Worm (Caenorhabditis elegans) whole organism, L2 larva: ENCODE measurements around the gene ubc-13.

Source experiments
- C34F6.9 ChIP-seq: fragments of 150-350 bp; optimal IDR thresholded peaks from 2 replicates; lab custom pipeline; 2014; ENCODE audit warnings: missing biosample characterization, missing genetic modification characterization
- F13H6.1 ChIP-seq: sonication (generic microtip); optimal IDR thresholded peaks from 2 replicates; lab custom pipeline; 2016; ENCODE audit warnings: missing genetic modification characterization, missing compliant biosample characterization
- R02D3.7 ChIP-seq: fragments of 150-350 bp; optimal IDR thresholded peaks from 2 replicates; lab custom pipeline; 2014; ENCODE audit warnings: missing biosample characterization, missing genetic modification characterization
- Y55F3AM.14 ChIP-seq: fragments of 200-800 bp; sonication (Bioruptor generic); optimal IDR thresholded peaks from 2 replicates; lab custom pipeline; 2018; ENCODE audit warnings: mild to moderate bottlenecking, missing genetic modification characterization, missing compliant biosample characterization
- ZK546.5 ChIP-seq: sonication (generic microtip); optimal IDR thresholded peaks from 2 replicates; lab custom pipeline; 2017; ENCODE audit warnings: missing biosample characterization, missing genetic modification characterization
- alr-1 ChIP-seq: fragments of 150-350 bp; optimal IDR thresholded peaks from 2 replicates; lab custom pipeline; 2014; ENCODE audit warnings: missing biosample characterization, missing genetic modification characterization
- ama-1 ChIP-seq: fragments of 150-350 bp; optimal IDR thresholded peaks from 2 replicates; lab custom pipeline; 2018; ENCODE audit warnings: inconsistent platforms
- blmp-1 ChIP-seq: sonication (generic microtip); optimal IDR thresholded peaks from 2 replicates; lab custom pipeline; 2017; ENCODE audit warnings: missing genetic modification characterization, mild to moderate bottlenecking, missing compliant biosample characterization, antibody characterized with exemption, moderate library complexity; ENCODE audit not compliant: insufficient read depth
- ceh-16 ChIP-seq: fragments of 150-350 bp; optimal IDR thresholded peaks from 2 replicates; lab custom pipeline; 2014; ENCODE audit warnings: missing biosample characterization, missing genetic modification characterization
- ceh-82 ChIP-seq: fragments of 150-350 bp; optimal IDR thresholded peaks from 2 replicates; lab custom pipeline; 2014; ENCODE audit warnings: missing biosample characterization, missing genetic modification characterization
- crh-2 ChIP-seq: sonication (generic microtip); optimal IDR thresholded peaks from 2 replicates; lab custom pipeline; 2017; ENCODE audit warnings: missing biosample characterization, missing genetic modification characterization
- elt-3 ChIP-seq: sonication (generic microtip); optimal IDR thresholded peaks from 2 replicates; lab custom pipeline; 2017; ENCODE audit warnings: missing biosample characterization, missing genetic modification characterization
- fos-1 ChIP-seq: fragments of 150-350 bp; optimal IDR thresholded peaks from 2 replicates; lab custom pipeline; 2014; ENCODE audit warnings: missing biosample characterization, missing genetic modification characterization
- lin-11 ChIP-seq: fragments of 150-350 bp; sonication (generic microtip); optimal IDR thresholded peaks from 2 replicates; lab custom pipeline; 2014; ENCODE audit warnings: missing biosample characterization, missing genetic modification characterization, inconsistent platforms, mixed read lengths
- lin-13 ChIP-seq: fragments of 150-350 bp; optimal IDR thresholded peaks from 2 replicates; lab custom pipeline; 2014; ENCODE audit warnings: missing biosample characterization, missing genetic modification reagents, missing genetic modification characterization
- mab-5 ChIP-seq: fragments of 150-350 bp; optimal IDR thresholded peaks from 2 replicates; lab custom pipeline; 2014; ENCODE audit warnings: missing biosample characterization, missing genetic modification characterization
- mbf-1 ChIP-seq: sonication (generic microtip); optimal IDR thresholded peaks from 2 replicates; lab custom pipeline; 2017; ENCODE audit warnings: missing biosample characterization, missing genetic modification characterization
- mdl-1 ChIP-seq, 2 experiments: fragments of 150-350 bp in 1 of 2; sonication (generic microtip) in 1 of 2; optimal IDR thresholded peaks; 2 replicates each; lab custom pipeline; 2017; ENCODE audit warnings: missing biosample characterization in 2 of 2, missing genetic modification characterization in 2 of 2
- nhr-10 ChIP-seq: sonication (generic microtip); optimal IDR thresholded peaks from 2 replicates; lab custom pipeline; 2017; ENCODE audit warnings: missing biosample characterization, missing genetic modification characterization
- nhr-23 ChIP-seq: fragments of 150-350 bp; optimal IDR thresholded peaks from 2 replicates; lab custom pipeline; 2014; ENCODE audit warnings: missing biosample characterization, missing genetic modification reagents, missing genetic modification characterization
- nhr-237 ChIP-seq: fragments of 150-350 bp; optimal IDR thresholded peaks from 2 replicates; lab custom pipeline; 2014; ENCODE audit warnings: missing biosample characterization, missing genetic modification characterization
- nhr-25 ChIP-seq: fragments of 150-350 bp; sonication (generic microtip); optimal IDR thresholded peaks from 3 replicates; lab custom pipeline; 2014; ENCODE audit warnings: missing biosample characterization, missing genetic modification characterization
- nhr-6 ChIP-seq: fragments of 150-350 bp; optimal IDR thresholded peaks from 2 replicates; lab custom pipeline; 2014; ENCODE audit warnings: missing biosample characterization, missing genetic modification characterization
- peb-1 ChIP-seq: fragments of 150-350 bp; optimal IDR thresholded peaks from 2 replicates; lab custom pipeline; 2014; ENCODE audit warnings: missing biosample characterization, missing genetic modification characterization
- sem-4 ChIP-seq: fragments of 150-350 bp; optimal IDR thresholded peaks from 2 replicates; lab custom pipeline; 2014; ENCODE audit warnings: missing biosample characterization, missing genetic modification reagents, missing genetic modification characterization
- skn-1 ChIP-seq: sonication (generic microtip); optimal IDR thresholded peaks from 2 replicates; lab custom pipeline; 2017; ENCODE audit warnings: missing biosample characterization, missing genetic modification characterization
- sma-9 ChIP-seq, 2 experiments: fragments of 150-350 bp in 1 of 2; sonication (generic microtip) in 1 of 2; optimal IDR thresholded peaks; 2 replicates each; lab custom pipeline; 2014 to 2016; ENCODE audit warnings: missing genetic modification characterization in 2 of 2, mild to moderate bottlenecking in 1 of 2, missing biosample characterization in 1 of 2, missing compliant biosample characterization in 1 of 2, missing genetic modification reagents in 1 of 2, moderate library complexity in 1 of 2
- snpc-4 ChIP-seq: fragments of 150-350 bp; optimal IDR thresholded peaks from 2 replicates; lab custom pipeline; 2014; ENCODE audit warnings: missing biosample characterization, missing genetic modification characterization
- unc-55 ChIP-seq: fragments of 150-350 bp; sonication (generic microtip); optimal IDR thresholded peaks from 3 replicates; lab custom pipeline; 2014; ENCODE audit warnings: missing biosample characterization, missing genetic modification reagents, missing genetic modification characterization
- unc-62 ChIP-seq: fragments of 150-350 bp; optimal IDR thresholded peaks from 2 replicates; lab custom pipeline; 2014; ENCODE audit warnings: missing biosample characterization, missing genetic modification reagents, missing genetic modification characterization
- zag-1 ChIP-seq: fragments of 150-350 bp; optimal IDR thresholded peaks from 2 replicates; lab custom pipeline; 2014; ENCODE audit warnings: missing biosample characterization, missing genetic modification characterization
- ztf-1 ChIP-seq: fragments of 200-800 bp; sonication (Bioruptor generic); conservative IDR thresholded peaks from 2 replicates; pipeline ENCODE4 v1.3.6; 2022; ENCODE audit warnings: missing genetic modification characterization, missing compliant biosample characterization
- ztf-4 ChIP-seq: fragments of 150-350 bp; optimal IDR thresholded peaks from 2 replicates; lab custom pipeline; 2014; ENCODE audit warnings: missing biosample characterization, missing genetic modification characterization

Gene ubc-13

ce11 chrIV:2925591-2925990, at the start of gene ubc-13:
Gene ubc-13 (minus strand): TSS chrIV:2925691.
- TF ChIP-seq Y55F3AM.14 (GFP tag; lab: Kevin White, UChicago): no peak
- no peak for TF ChIP-seq nhr-10 (tag; lab: Kevin White, UChicago)
- no peak for TF ChIP-seq ztf-1 (GFP tag; lab: Robert Waterston, UW)
- no peak for TF ChIP-seq sma-9 (GFP tag; optimal IDR thresholded peaks at IDR 0.05; lab: Kevin White, UChicago)
- TF ChIP-seq sma-9 (tag; optimal IDR thresholded peaks at IDR 0.05; lab: Kevin White, UChicago): no peak
- TF ChIP-seq lin-11 (tag; lab: Kevin White, UChicago): no peak
- no peak for TF ChIP-seq C34F6.9 (tag; lab: Kevin White, UChicago)
- no peak for TF ChIP-seq unc-55
- no peak for TF ChIP-seq skn-1 (tag; lab: Kevin White, UChicago)
- no peak for TF ChIP-seq R02D3.7 (tag; lab: Kevin White, UChicago)
- no peak for TF ChIP-seq ceh-16
- no peak for TF ChIP-seq ceh-82 (tag; lab: Kevin White, UChicago)
- TF ChIP-seq peb-1: no peak
- no peak for TF ChIP-seq ama-1 (lab: Kevin White, UChicago)

- TF ChIP-seq elt-3 (tag; lab: Kevin White, UChicago): no peak
- no peak for TF ChIP-seq blmp-1 (tag; lab: Kevin White, UChicago)
- no peak for TF ChIP-seq sma-9 (GFP tag; optimal IDR thresholded peaks at IDR 0.05; lab: Kevin White, UChicago)
- no peak for TF ChIP-seq sma-9 (tag; optimal IDR thresholded peaks at IDR 0.05; lab: Kevin White, UChicago)
- no peak for TF ChIP-seq crh-2 (tag; lab: Kevin White, UChicago)
- no peak for TF ChIP-seq fos-1 (tag; lab: Kevin White, UChicago)
- no peak for TF ChIP-seq ZK546.5 (tag; lab: Kevin White, UChicago)
- TF ChIP-seq mbf-1: no peak
- TF ChIP-seq lin-11 (tag; lab: Kevin White, UChicago): no peak
- no peak for TF ChIP-seq nhr-6
- no peak for TF ChIP-seq lin-13 (GFP tag; lab: Kevin White, UChicago)
- TF ChIP-seq nhr-25: no peak
- TF ChIP-seq mab-5 (tag; lab: Kevin White, UChicago): no peak
- no peak for TF ChIP-seq F13H6.1
- no peak for TF ChIP-seq zag-1 (tag; lab: Kevin White, UChicago)
- TF ChIP-seq mdl-1 (tag; optimal IDR thresholded peaks at IDR 0.05; lab: Kevin White, UChicago): no peak
- TF ChIP-seq skn-1 (tag; lab: Kevin White, UChicago): no peak
- no peak for TF ChIP-seq sem-4
Measured at ce11 chrIV:2971060-2971459, 45.6 kb upstream of the ubc-13 start.

- TF ChIP-seq sem-4 (no peak), nhr-237 (no peak), lin-13 (GFP tag; lab: Kevin White, UChicago) (no peak), R02D3.7 (tag; lab: Kevin White, UChicago) (no peak)
Measured at ce11 chrIV:2969399-2969990, 44.0 kb upstream of the ubc-13 start, which contains the start of gene Y54G2A.57. Gene Y54G2A.57 (plus strand): TSS chrIV:2969940.

ce11 chrIV:2966884-2967283, 41.4 kb upstream of the ubc-13 start:
- no peak for TF ChIP-seq snpc-4 (tag; lab: Kevin White, UChicago)
- TF ChIP-seq R02D3.7 (tag; lab: Kevin White, UChicago): no peak
- TF ChIP-seq lin-11 (tag; lab: Kevin White, UChicago): no peak
- no peak for TF ChIP-seq elt-3 (tag; lab: Kevin White, UChicago)
- no peak for TF ChIP-seq unc-62 (GFP tag; lab: Kevin White, UChicago)
- TF ChIP-seq nhr-23 (tag; lab: Kevin White, UChicago): no peak
- no peak for TF ChIP-seq unc-55
- TF ChIP-seq fos-1 (tag; lab: Kevin White, UChicago): no peak
- TF ChIP-seq peb-1: no peak
- TF ChIP-seq, all 48 proteins: peak for 0

- TF ChIP-seq skn-1 (tag; lab: Kevin White, UChicago) (no peak), F13H6.1 (no peak), elt-3 (tag; lab: Kevin White, UChicago) (no peak), nhr-10 (tag; lab: Kevin White, UChicago) (no peak), ceh-82 (tag; lab: Kevin White, UChicago) (no peak), zag-1 (tag; lab: Kevin White, UChicago) (no peak), mdl-1 (tag; optimal IDR thresholded peaks at IDR 0.05; lab: Kevin White, UChicago) (no peak), alr-1 (no peak), lin-13 (GFP tag; lab: Kevin White, UChicago) (no peak), crh-2 (tag; lab: Kevin White, UChicago) (no peak), ztf-4 (no peak), fos-1 (tag; lab: Kevin White, UChicago) (no peak), nhr-237 (no peak), ztf-1 (GFP tag; lab: Robert Waterston, UW) (no peak)
Measured at ce11 chrIV:2960242-2960641, 34.8 kb upstream of the ubc-13 start.
